Worm (Caenorhabditis elegans) whole organism, L4/young adult: ENCODE results near the gene pals-19.

ENCODE experiments used
- W03F9.2 ChIP-seq: fragments of 150-350 bp; optimal IDR thresholded peaks from 2 replicates; lab custom pipeline; 2014; ENCODE audit warnings: missing biosample characterization, missing genetic modification characterization
- dao-5 ChIP-seq: sonication (generic microtip); optimal IDR thresholded peaks from 2 replicates; lab custom pipeline; 2016; ENCODE audit warnings: missing genotype, missing genetic modification characterization, moderate library complexity, missing compliant biosample characterization
- him-1 ChIP-seq: sonication (generic microtip); optimal IDR thresholded peaks from 2 replicates; lab custom pipeline; 2016; ENCODE audit warnings: missing genotype, missing genetic modification reagents, missing genetic modification characterization, missing compliant biosample characterization

ce11 chrIII:1446747-1447146, 45.0 kb downstream of the pals-19 start:
- no peak for TF ChIP-seq dao-5 (tag; lab: Kevin White, UChicago)
- no peak for TF ChIP-seq him-1 (tag; lab: Kevin White, UChicago)
- TF ChIP-seq W03F9.2 (tag; lab: Kevin White, UChicago) = no peak
